Fruit fly (Drosophila melanogaster): ENCODE data around the gene CG11755.

The CG11755 gene

DNA sequence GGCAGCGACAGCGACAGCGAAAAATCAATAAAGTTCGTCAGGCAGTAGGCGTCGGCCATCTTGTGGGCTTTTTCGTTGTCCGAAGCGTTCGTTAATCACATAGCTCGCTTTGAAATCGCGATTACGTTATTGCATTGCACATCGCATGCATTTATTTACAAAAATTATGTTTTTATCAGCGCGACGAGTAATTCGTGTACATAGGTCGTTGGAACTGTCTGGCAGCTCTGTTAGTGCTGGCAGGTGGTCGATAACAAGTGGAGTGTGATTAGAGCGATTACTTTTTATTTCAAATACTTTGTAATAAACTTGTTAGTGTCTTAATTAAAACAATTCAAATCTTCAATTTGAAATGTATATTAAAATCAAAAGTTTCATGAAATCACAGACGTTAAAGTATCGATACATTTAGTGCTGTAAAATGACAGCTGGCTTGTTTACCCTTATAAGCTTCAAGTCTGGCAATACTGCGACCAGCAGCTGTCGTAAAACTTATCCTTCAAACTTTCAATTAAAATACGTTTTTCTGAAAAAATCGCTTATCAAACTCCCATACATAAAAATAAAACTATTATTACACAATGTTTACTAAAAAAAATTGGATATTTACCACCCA lies 12.9 kb upstream of the CG11755 start, which contains the start of gene CG8032 (continued):
- TF ChIP-seq HLH3B (GFP tag; IDR thresholded peaks at IDR 0.05) (no peak), CG12236 (GFP tag; optimal IDR thresholded peaks at IDR 0.05) (no peak), chif (GFP tag; optimal IDR thresholded peaks at IDR 0.05) (peak in 1 of 2 experiments; percentile 39), unpg (GFP tag; optimal IDR thresholded peaks at IDR 0.05) (peak; percentile 34), Mes4 (GFP tag; optimal IDR thresholded peaks at IDR 0.05) (peak; percentile 38), HmgD (GFP tag; optimal IDR thresholded peaks at IDR 0.05) (peak; percentile 6), gfzf (GFP tag; optimal IDR thresholded peaks at IDR 0.05) (peak; percentile 6), CG7786 (GFP tag; optimal IDR thresholded peaks at IDR 0.05) (peak; percentile 35), CG10979 (tag; optimal IDR thresholded peaks at IDR 0.05) (peak; percentile 18), scrt (GFP tag; optimal IDR thresholded peaks at IDR 0.05) (no peak), kay (GFP tag; optimal IDR thresholded peaks at IDR 0.05) (peak; percentile 52), Xrp1 (GFP tag; IDR thresholded peaks at IDR 0.05) (peak; percentile 13; the same call in 1 of the 2 replicates), CG17186 (GFP tag; optimal IDR thresholded peaks at IDR 0.05) (peak; percentile 44), CG10321 (GFP tag; IDR thresholded peaks at IDR 0.05) (no peak), CG34376 (GFP tag; optimal IDR thresholded peaks at IDR 0.05) (peak; percentile 30), Bdp1 (GFP tag; optimal IDR thresholded peaks at IDR 0.05) (peak; percentile 14), lola (GFP tag; optimal IDR thresholded peaks at IDR 0.05) (peak in 1 of 3 experiments; percentile 19), crp (GFP tag; optimal IDR thresholded peaks at IDR 0.05) (peak; percentile 75 to 95), YL-1 (GFP tag; optimal IDR thresholded peaks at IDR 0.05) (peak; percentile 55), z (GFP tag; IDR thresholded peaks at IDR 0.05) (no peak), danr (GFP tag; IDR thresholded peaks at IDR 0.05) (no peak), CG8924 (tag; optimal IDR thresholded peaks at IDR 0.05) (peak; percentile 47), CG4328 (GFP tag; optimal IDR thresholded peaks at IDR 0.05) (peak; percentile 53), Aef1 (GFP tag; IDR thresholded peaks at IDR 0.05) (no peak), Gug (GFP tag; IDR thresholded peaks at IDR 0.05) (0 out of 4 replicates have a peak, but pooled peaks have one; percentile 2), tap (tag; optimal IDR thresholded peaks at IDR 0.05) (peak; percentile 16), trem (tag; optimal IDR thresholded peaks at IDR 0.05) (peak; percentile 83), Bgb (GFP tag; IDR thresholded peaks at IDR 0.05; ENCODE audit: partially characterized antibody) (peak; percentile 65), knrl (GFP tag; IDR thresholded peaks at IDR 0.05; ENCODE audit: partially characterized antibody) (peak; percentile 65), CG18599 (GFP tag; optimal IDR thresholded peaks at IDR 0.05) (peak; percentile 7), lmd (GFP tag; IDR thresholded peaks at IDR 0.05) (peak; percentile 15; the same call in 1 of the 2 replicates), CG34224 (GFP tag; IDR thresholded peaks at IDR 0.05; ENCODE audit: partially characterized antibody) (peak; percentile 76; the same call in 2 of the 3 replicates), CG32767 (GFP tag; IDR thresholded peaks at IDR 0.05) (0 out of 2 replicates have a peak, but pooled peaks have one; percentile 14), CG12219 (GFP tag; optimal IDR thresholded peaks at IDR 0.05) (no peak), Atf3 (GFP tag; optimal IDR thresholded peaks at IDR 0.05) (peak; percentile 13), CG18619 (GFP tag; optimal IDR thresholded peaks at IDR 0.05) (peak; percentile 22), CG11696 (GFP tag; IDR thresholded peaks at IDR 0.05) (no peak), Neu2 (GFP tag; optimal IDR thresholded peaks at IDR 0.05; ENCODE audit: borderline replicate concordance) (no peak), CG32532 (GFP tag; IDR thresholded peaks at IDR 0.05) (peak; percentile 59), CG12769 (tag; optimal IDR thresholded peaks at IDR 0.05) (peak; percentile 51), vfl (GFP tag; optimal IDR thresholded peaks at IDR 0.05) (peak; percentile 11), Hand (GFP tag; optimal IDR thresholded peaks at IDR 0.05) (no peak), NfI (GFP tag; optimal IDR thresholded peaks at IDR 0.05) (peak; percentile 50), CG17359 (tag; optimal IDR thresholded peaks at IDR 0.05) (peak; percentile 36), slp2 (GFP tag; optimal IDR thresholded peaks at IDR 0.05) (peak; percentile 19), ro (GFP tag; IDR thresholded peaks at IDR 0.05) (no peak), Poxn (GFP tag; IDR thresholded peaks at IDR 0.05) (no peak), Jarid2 (GFP tag; optimal IDR thresholded peaks at IDR 0.05) (no peak), HmgZ (tag; optimal IDR thresholded peaks at IDR 0.05) (peak; percentile 70)

Measured in whole organism, embryonic.